Fruit fly (Drosophila melanogaster) whole organism, embryonic: Measurements from ENCODE around the gene LanB1.

Experiments used
- CG10654 ChIP-seq: fragments of 200-800 bp; sonication (Bioruptor generic); optimal IDR thresholded peaks from 2 replicates; lab custom pipeline; 2016; ENCODE audit warnings: missing biosample characterization, missing genetic modification characterization
- CG11247 ChIP-seq: fragments of 200-800 bp; sonication (Bioruptor generic); IDR thresholded peaks from 2 replicates; pipeline ENCODE4 v1.3.6; 2022; ENCODE audit warnings: missing biosample characterization, missing genetic modification characterization
- CG11560 ChIP-seq: fragments of 200-800 bp; sonication (Bioruptor generic); IDR thresholded peaks from 3 replicates; pipeline ENCODE4 v1.3.6; 2022; ENCODE audit warnings: missing biosample characterization, missing genetic modification characterization
- CG12942 ChIP-seq: fragments of 200-800 bp; sonication (Bioruptor generic); optimal IDR thresholded peaks from 3 replicates; lab custom pipeline; 2016; ENCODE audit warnings: missing biosample characterization, missing genetic modification characterization
- CG13287 ChIP-seq: fragments of 200-800 bp; sonication (Bioruptor generic); IDR thresholded peaks from 2 replicates; pipeline ENCODE4 v1.3.6; 2022; ENCODE audit warnings: missing biosample characterization, missing genetic modification characterization; ENCODE audit not compliant: partially characterized antibody
- CG17186 ChIP-seq: fragments of 200-800 bp; sonication (Bioruptor generic); optimal IDR thresholded peaks from 3 replicates; lab custom pipeline; 2017; ENCODE audit warnings: missing biosample characterization, missing genetic modification reagents, missing genetic modification characterization
- CG2129 ChIP-seq: fragments of 200-800 bp; sonication (Bioruptor generic); IDR thresholded peaks from 2 replicates; pipeline ENCODE4 v1.3.6; 2022; ENCODE audit warnings: missing biosample characterization, missing genetic modification characterization; ENCODE audit not compliant: partially characterized antibody
- CG32767 ChIP-seq: fragments of 200-800 bp; sonication (Bioruptor generic); IDR thresholded peaks from 2 replicates; pipeline ENCODE4 v1.3.6; 2022; ENCODE audit warnings: missing biosample characterization, missing genetic modification characterization
- CG33213 ChIP-seq: fragments of 200-800 bp; sonication (Bioruptor generic); optimal IDR thresholded peaks from 3 replicates; lab custom pipeline; 2016; ENCODE audit warnings: missing biosample characterization, missing genetic modification characterization
- CG33557 ChIP-seq: fragments of 200-800 bp; sonication (Bioruptor generic); optimal IDR thresholded peaks from 2 replicates; lab custom pipeline; 2019; ENCODE audit warnings: missing biosample characterization, mild to moderate bottlenecking, missing genetic modification characterization, moderate library complexity
- CG3847 ChIP-seq: fragments of 200-800 bp; sonication (Bioruptor generic); IDR thresholded peaks from 2 replicates; pipeline ENCODE4 v1.3.6; 2022; ENCODE audit warnings: missing biosample characterization, missing genetic modification characterization
- CG3995 ChIP-seq: fragments of 200-800 bp; sonication (Bioruptor generic); optimal IDR thresholded peaks from 3 replicates; lab custom pipeline; 2016; ENCODE audit warnings: missing biosample characterization, missing genetic modification characterization
- CG4328 ChIP-seq: fragments of 200-800 bp; sonication (Bioruptor generic); optimal IDR thresholded peaks from 3 replicates; lab custom pipeline; 2017; ENCODE audit warnings: missing biosample characterization, missing genetic modification reagents, missing genetic modification characterization
- CG4424 ChIP-seq: fragments of 200-800 bp; sonication (Bioruptor generic); optimal IDR thresholded peaks from 3 replicates; lab custom pipeline; 2016; ENCODE audit warnings: missing biosample characterization, missing genetic modification characterization
- CG5180 ChIP-seq: fragments of 200-800 bp; sonication (Bioruptor generic); optimal IDR thresholded peaks from 3 replicates; lab custom pipeline; 2017; ENCODE audit warnings: missing biosample characterization, missing genetic modification characterization, mild to moderate bottlenecking, moderate library complexity, missing genetic modification reagents
- CG5245 ChIP-seq: fragments of 200-800 bp; sonication (Bioruptor generic); optimal IDR thresholded peaks from 3 replicates; lab custom pipeline; 2016; ENCODE audit warnings: missing biosample characterization, missing genetic modification characterization
- CG6254 ChIP-seq: fragments of 200-800 bp; sonication (Bioruptor generic); optimal IDR thresholded peaks from 3 replicates; lab custom pipeline; 2017; ENCODE audit warnings: mild to moderate bottlenecking, missing biosample characterization, missing genetic modification reagents, missing genetic modification characterization
- CG7745 ChIP-seq: fragments of 200-800 bp; sonication (Bioruptor generic); optimal IDR thresholded peaks from 2 replicates; lab custom pipeline; 2018; ENCODE audit warnings: missing biosample characterization, mild to moderate bottlenecking, missing genetic modification characterization, moderate library complexity
- CG8478 ChIP-seq: fragments of >200 bp; optimal IDR thresholded peaks from 2 replicates; lab custom pipeline; 2018
- Chrac-16 ChIP-seq: fragments of 200-800 bp; sonication (Bioruptor generic); optimal IDR thresholded peaks from 3 replicates; lab custom pipeline; 2016; ENCODE audit warnings: missing biosample characterization, missing genetic modification characterization
- CrebB ChIP-seq: fragments of 200-800 bp; sonication (Bioruptor generic); optimal IDR thresholded peaks from 3 replicates; lab custom pipeline; 2018; ENCODE audit warnings: missing biosample characterization, mild to moderate bottlenecking, missing genetic modification characterization
- Dll ChIP-seq: fragments of 200-800 bp; sonication (Bioruptor generic); IDR thresholded peaks from 4 replicates; pipeline ENCODE4 v1.3.6; 2022; ENCODE audit warnings: missing biosample characterization, missing genetic modification characterization; ENCODE audit not compliant: partially characterized antibody
- Doc3 ChIP-seq: fragments of 200-800 bp; sonication (Bioruptor generic); IDR thresholded peaks from 3 replicates; pipeline ENCODE4 v1.3.6; 2022; ENCODE audit warnings: missing biosample characterization, missing genetic modification characterization; ENCODE audit not compliant: partially characterized antibody
- Hmr ChIP-seq: fragments of 200-800 bp; sonication (Bioruptor generic); optimal IDR thresholded peaks from 3 replicates; lab custom pipeline; 2017; ENCODE audit warnings: mild to moderate bottlenecking, missing biosample characterization, missing genetic modification reagents, missing genetic modification characterization
- MESR4 ChIP-seq: fragments of 200-800 bp; sonication (Bioruptor generic); optimal IDR thresholded peaks from 2 replicates; lab custom pipeline; 2018; ENCODE audit warnings: missing biosample characterization, mild to moderate bottlenecking, missing genetic modification characterization, moderate library complexity
- Myb ChIP-seq: fragments of 200-800 bp; sonication (Bioruptor generic); optimal IDR thresholded peaks from 2 replicates; lab custom pipeline; 2016; ENCODE audit warnings: missing biosample characterization, missing genetic modification characterization
- NFAT ChIP-seq: fragments of 200-800 bp; sonication (Bioruptor generic); IDR thresholded peaks from 2 replicates; pipeline ENCODE4 v1.3.6; 2022; ENCODE audit warnings: missing biosample characterization, missing genetic modification characterization
- Six4 ChIP-seq: fragments of 200-800 bp; sonication (Bioruptor generic); optimal IDR thresholded peaks from 2 replicates; lab custom pipeline; 2016; ENCODE audit warnings: missing biosample characterization, missing genetic modification characterization
- Taf1 ChIP-seq: fragments of 200-800 bp; sonication (Bioruptor generic); IDR thresholded peaks from 2 replicates; pipeline ENCODE4 v1.3.6; 2022; ENCODE audit warnings: missing biosample characterization, missing genetic modification characterization
- cg ChIP-seq: fragments of 200-800 bp; sonication (Bioruptor generic); optimal IDR thresholded peaks from 3 replicates; lab custom pipeline; 2019; ENCODE audit warnings: missing biosample characterization, mild to moderate bottlenecking, missing genetic modification characterization, moderate library complexity
- chif ChIP-seq, 2 experiments: fragments of 200-800 bp; sonication (Bioruptor generic); optimal IDR thresholded peaks; 3 replicates each; lab custom pipeline; 2016; ENCODE audit warnings: missing biosample characterization in 2 of 2, missing genetic modification characterization in 2 of 2
- chm ChIP-seq: fragments of 200-800 bp; sonication (Bioruptor generic); IDR thresholded peaks from 2 replicates; pipeline ENCODE4 v1.3.6; 2022; ENCODE audit warnings: missing biosample characterization, missing genetic modification characterization
- chn ChIP-seq: fragments of 200-800 bp; sonication (Bioruptor generic); optimal IDR thresholded peaks from 2 replicates; lab custom pipeline; 2016; ENCODE audit warnings: missing biosample characterization, missing genetic modification characterization
- crp ChIP-seq, 2 experiments: fragments of 200-800 bp; sonication (Bioruptor generic); optimal IDR thresholded peaks; 2 replicates in 1 of 2; 3 replicates in 1 of 2; lab custom pipeline; 2017; ENCODE audit warnings: missing biosample characterization in 2 of 2, missing genetic modification characterization in 2 of 2, mild to moderate bottlenecking in 1 of 2, moderate library complexity in 1 of 2
- da ChIP-seq: fragments of 200-800 bp; sonication (Bioruptor generic); optimal IDR thresholded peaks from 2 replicates; lab custom pipeline; 2016; ENCODE audit warnings: missing biosample characterization, missing genetic modification characterization
- emc ChIP-seq: fragments of 200-800 bp; sonication (Bioruptor generic); optimal IDR thresholded peaks from 2 replicates; lab custom pipeline; 2016; ENCODE audit warnings: missing biosample characterization, missing genetic modification characterization
- ewg ChIP-seq: fragments of 200-800 bp; sonication (Bioruptor generic); optimal IDR thresholded peaks from 3 replicates; lab custom pipeline; 2017; ENCODE audit warnings: mild to moderate bottlenecking, missing biosample characterization, missing genetic modification reagents, missing genetic modification characterization
- fd3F ChIP-seq: fragments of 200-800 bp; sonication (Bioruptor generic); optimal IDR thresholded peaks from 2 replicates; lab custom pipeline; 2018; ENCODE audit warnings: missing biosample characterization, mild to moderate bottlenecking, missing genetic modification characterization, moderate library complexity
- fd96Cb ChIP-seq: fragments of 200-800 bp; sonication (Bioruptor generic); optimal IDR thresholded peaks from 2 replicates; lab custom pipeline; 2018; ENCODE audit warnings: missing biosample characterization, mild to moderate bottlenecking, missing genetic modification characterization, moderate library complexity
- grau ChIP-seq: fragments of 200-800 bp; optimal IDR thresholded peaks from 3 replicates; lab custom pipeline; 2019; ENCODE audit warnings: missing biosample characterization, mild to moderate bottlenecking, missing genetic modification characterization, moderate library complexity
- hth ChIP-seq: fragments of >200 bp; optimal IDR thresholded peaks from 2 replicates; lab custom pipeline; 2017; ENCODE audit warnings: inconsistent platforms
- klu ChIP-seq: fragments of 200-800 bp; sonication (Bioruptor generic); IDR thresholded peaks from 2 replicates; pipeline ENCODE4 v1.3.6; 2022; ENCODE audit warnings: missing biosample characterization, missing genetic modification characterization
- mam ChIP-seq: fragments of 200-800 bp; sonication (Bioruptor generic); optimal IDR thresholded peaks from 3 replicates; lab custom pipeline; 2016; ENCODE audit warnings: missing biosample characterization, missing genetic modification characterization
- mirr ChIP-seq: fragments of 200-800 bp; sonication (Bioruptor generic); optimal IDR thresholded peaks from 3 replicates; lab custom pipeline; 2018; ENCODE audit warnings: missing biosample characterization, mild to moderate bottlenecking, missing genetic modification characterization
- nom ChIP-seq: fragments of 200-800 bp; sonication (Bioruptor generic); optimal IDR thresholded peaks from 2 replicates; lab custom pipeline; 2017; ENCODE audit warnings: missing biosample characterization, missing genetic modification characterization, mild to moderate bottlenecking, moderate library complexity, missing genetic modification reagents
- phol ChIP-seq: fragments of 200-800 bp; sonication (Bioruptor generic); optimal IDR thresholded peaks from 3 replicates; lab custom pipeline; 2018; ENCODE audit warnings: missing biosample characterization, mild to moderate bottlenecking, missing genetic modification characterization, moderate library complexity
- psq ChIP-seq: fragments of 200-800 bp; sonication (Bioruptor generic); optimal IDR thresholded peaks from 2 replicates; lab custom pipeline; 2017; ENCODE audit warnings: missing biosample characterization, missing genetic modification characterization
- sens ChIP-seq: fragments of 200-800 bp; sonication (Bioruptor generic); peaks from one replicate; lab custom pipeline; 2016; ENCODE audit warnings: missing biosample characterization, missing genetic modification characterization
- seq ChIP-seq: fragments of 200-800 bp; sonication (Bioruptor generic); IDR thresholded peaks from 2 replicates; pipeline ENCODE4 v1.3.6; 2022; ENCODE audit warnings: missing biosample characterization, missing genetic modification characterization
- tna ChIP-seq: fragments of 200-800 bp; sonication (Bioruptor generic); IDR thresholded peaks from 2 replicates; pipeline ENCODE4 v1.3.6; 2022; ENCODE audit warnings: missing biosample characterization, missing genetic modification characterization; ENCODE audit not compliant: partially characterized antibody
- usp ChIP-seq: fragments of >200 bp; optimal IDR thresholded peaks from 2 replicates; lab custom pipeline; 2017; ENCODE audit warnings: missing biosample characterization, missing genetic modification characterization
- zen ChIP-seq: fragments of 200-800 bp; sonication (Bioruptor generic); optimal IDR thresholded peaks from 3 replicates; lab custom pipeline; 2018; ENCODE audit warnings: missing biosample characterization, mild to moderate bottlenecking, missing genetic modification characterization, moderate library complexity

The LanB1 gene

DNA sequence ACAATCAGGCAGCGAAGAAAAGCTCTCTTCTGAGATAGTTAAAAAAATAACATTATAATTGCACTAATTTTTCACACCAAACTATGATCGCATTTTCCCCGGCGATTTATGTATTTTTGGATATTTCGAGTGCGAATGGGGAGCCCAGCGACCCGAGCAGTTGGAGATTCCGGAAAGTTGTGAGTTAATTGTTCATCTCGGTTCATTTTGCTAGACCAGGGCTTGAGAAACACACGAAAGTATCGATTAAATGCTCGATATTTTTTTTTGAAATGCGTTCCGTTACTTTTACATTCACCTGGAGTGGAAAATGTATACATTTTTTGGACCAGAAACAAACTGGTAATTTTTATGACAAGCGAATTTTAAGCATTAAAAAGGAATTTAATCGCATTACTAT lies 719 bp upstream of the LanB1 start, which contains the start of gene Cdc14 (continued):
- TF ChIP-seq Dll, result peak; percentile 43; the same call in 1 of the 4 replicates
- no peak for TF ChIP-seq CG12942 (GFP tag; lab: Kevin White, UChicago)
- TF ChIP-seq CG33213, result no peak
- TF ChIP-seq CG3847, result no peak
- peak; percentile 58 for TF ChIP-seq tna (GFP tag; lab: Robert Waterston, UW)
- TF ChIP-seq klu (GFP tag; lab: Robert Waterston, UW), result no peak
- no peak for TF ChIP-seq CG6254 (GFP tag; lab: Kevin White, UChicago)
- TF ChIP-seq CG32767 (GFP tag; lab: Robert Waterston, UW), result no peak
- no peak for TF ChIP-seq Taf1 (GFP tag; lab: Robert Waterston, UW)
- no peak for TF ChIP-seq CG5180
- TF ChIP-seq Doc3 (GFP tag; lab: Robert Waterston, UW), result peak; percentile 31; the same call in 1 of the 3 replicates
- TF ChIP-seq mam (GFP tag; lab: Kevin White, UChicago), result no peak
- TF ChIP-seq CG4424 (GFP tag; lab: Kevin White, UChicago), result no peak
- TF ChIP-seq emc (GFP tag; lab: Kevin White, UChicago), result no peak
- TF ChIP-seq fd96Cb (tag; lab: Kevin White, UChicago), result no peak
- TF ChIP-seq CG8478, result no peak
- peak; percentile 4 for TF ChIP-seq nom (GFP tag; lab: Kevin White, UChicago)
- peak; percentile 43; the same call in 1 of the 2 replicates for TF ChIP-seq chm
- TF ChIP-seq CG11247, result no peak
- TF ChIP-seq ewg (GFP tag; lab: Kevin White, UChicago), result no peak
- peak; percentile 88 for TF ChIP-seq Myb (GFP tag; lab: Kevin White, UChicago)
- TF ChIP-seq seq (GFP tag; lab: Robert Waterston, UW), result no peak
- no peak for TF ChIP-seq chn (GFP tag; lab: Kevin White, UChicago)
- no peak for TF ChIP-seq cg (GFP tag; lab: Kevin White, UChicago)
- no peak for TF ChIP-seq crp (GFP tag; optimal IDR thresholded peaks at IDR 0.05; lab: Kevin White, UChicago)
- TF ChIP-seq CG3995 (GFP tag; lab: Kevin White, UChicago), result peak; percentile 19
- peak; percentile 18 for TF ChIP-seq CG17186 (GFP tag; lab: Kevin White, UChicago)
- TF ChIP-seq CG2129 (GFP tag; lab: Robert Waterston, UW), result no peak
- peak; percentile 23 for TF ChIP-seq CrebB (tag; lab: Kevin White, UChicago)
- peak; percentile 67 for TF ChIP-seq CG13287 (GFP tag; lab: Robert Waterston, UW)
- TF ChIP-seq usp (GFP tag; lab: Kevin White, UChicago), result no peak
- no peak for TF ChIP-seq CG11560 (tag; lab: Robert Waterston, UW)
- no peak for TF ChIP-seq phol (tag; lab: Kevin White, UChicago)
- TF ChIP-seq Chrac-16 (GFP tag; lab: Kevin White, UChicago), result no peak
- TF ChIP-seq fd3F, result no peak
- peak; percentile 16 for TF ChIP-seq mirr (GFP tag; lab: Kevin White, UChicago)
- no peak for TF ChIP-seq zen (tag; lab: Kevin White, UChicago)
- no peak for TF ChIP-seq grau (tag; lab: Kevin White, UChicago)
- TF ChIP-seq CG10654 (GFP tag; lab: Kevin White, UChicago), result no peak
- no peak for TF ChIP-seq hth (lab: Kevin White, UChicago)
- peak; percentile 61 for TF ChIP-seq sens (GFP tag; lab: Kevin White, UChicago)
- TF ChIP-seq psq (GFP tag; lab: Kevin White, UChicago), result no peak
- peak; percentile 49 for TF ChIP-seq MESR4 (GFP tag; lab: Kevin White, UChicago)
- peak; percentile 24; the same call in 1 of the 2 replicates for TF ChIP-seq NFAT (GFP tag; lab: Robert Waterston, UW)
- no peak for TF ChIP-seq CG4328 (GFP tag; lab: Kevin White, UChicago)
- TF ChIP-seq da (GFP tag; lab: Kevin White, UChicago), result no peak
- no peak for TF ChIP-seq Hmr (GFP tag; lab: Kevin White, UChicago)
- no peak for TF ChIP-seq CG5245 (GFP tag; lab: Kevin White, UChicago)
- no peak for TF ChIP-seq CG33557
- TF ChIP-seq Six4 (GFP tag; lab: Kevin White, UChicago), result no peak
- no peak for TF ChIP-seq CG7745 (tag; lab: Kevin White, UChicago)
- TF ChIP-seq chif (GFP tag; optimal IDR thresholded peaks at IDR 0.05; lab: Kevin White, UChicago), result no peak
